Worm (Caenorhabditis elegans) whole organism, young adult: ENCODE measurements around the gene srw-112.

Experiments
- F33H1.4 ChIP-seq: fragments of 200-800 bp; sonication (Bioruptor generic); IDR thresholded peaks from 2 replicates; pipeline ENCODE4 v1.3.6; 2022; ENCODE audit warnings: missing genetic modification reagents, missing genetic modification characterization, missing compliant biosample characterization
- F39B2.1 ChIP-seq: fragments of 200-800 bp; sonication (Bioruptor generic); IDR thresholded peaks from 2 replicates; pipeline ENCODE4 v1.3.6; 2022; ENCODE audit warnings: missing genetic modification reagents, missing genetic modification characterization, missing compliant biosample characterization
- F57A8.1 ChIP-seq: fragments of 200-800 bp; sonication (Bioruptor generic); optimal IDR thresholded peaks from 2 replicates; lab custom pipeline; 2018; ENCODE audit warnings: mild to moderate bottlenecking, missing genetic modification characterization, moderate library complexity, missing compliant biosample characterization
- bed-1 ChIP-seq: fragments of 200-800 bp; sonication (Bioruptor generic); IDR thresholded peaks from 2 replicates; pipeline ENCODE4 v1.3.6; 2022; ENCODE audit warnings: missing genetic modification reagents, missing genetic modification characterization, missing compliant biosample characterization
- gei-17 ChIP-seq: fragments of 200-800 bp; sonication (Bioruptor generic); optimal IDR thresholded peaks from 2 replicates; lab custom pipeline; 2018; ENCODE audit warnings: mild to moderate bottlenecking, missing genetic modification characterization, missing compliant biosample characterization
- lag-1 ChIP-seq: fragments of 200-800 bp; sonication (Bioruptor generic); IDR thresholded peaks from 2 replicates; pipeline ENCODE4 v1.3.6; 2022; ENCODE audit warnings: missing genetic modification reagents, missing genetic modification characterization, missing compliant biosample characterization
- nhr-179 ChIP-seq: sonication (generic microtip); optimal IDR thresholded peaks from 2 replicates; lab custom pipeline; 2016; ENCODE audit warnings: mild to moderate bottlenecking, missing genetic modification characterization, missing compliant biosample characterization
- unc-62 ChIP-seq: fragments of 150-350 bp; optimal IDR thresholded peaks from 2 replicates; lab custom pipeline; 2014; ENCODE audit warnings: missing biosample characterization, missing genetic modification reagents, missing genetic modification characterization

DNA sequence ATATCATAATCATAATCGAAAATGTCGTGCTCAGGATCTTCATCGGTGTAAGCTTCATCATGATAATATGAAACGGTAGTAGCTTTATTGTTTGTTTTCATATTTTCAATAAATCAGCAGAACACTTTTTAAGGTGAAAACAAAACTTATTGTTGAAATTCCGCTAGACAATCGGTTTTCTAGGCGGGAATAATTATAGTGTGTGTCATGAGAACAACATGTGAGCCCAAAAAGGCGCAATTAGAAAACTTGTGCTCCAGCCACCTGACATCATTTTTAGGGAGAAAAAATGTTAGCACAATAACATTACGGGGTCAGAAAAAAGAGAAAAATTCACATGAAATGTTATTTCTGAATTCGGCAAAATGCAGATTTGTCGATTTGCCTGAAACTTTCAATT lies 28.4 kb upstream of the srw-112 start, which contains the start of gene srw-8:
- TF ChIP-seq nhr-179 = no peak
- no peak for TF ChIP-seq lag-1 (GFP tag; lab: Robert Waterston, UW)
- no peak for TF ChIP-seq F39B2.1 (GFP tag; lab: Robert Waterston, UW)
- no peak for TF ChIP-seq F57A8.1 (GFP tag; lab: Kevin White, UChicago)
- no peak for TF ChIP-seq gei-17 (GFP tag; lab: Kevin White, UChicago)
- TF ChIP-seq F33H1.4 (GFP tag; lab: Robert Waterston, UW) = no peak
- TF ChIP-seq unc-62 (GFP tag; lab: Kevin White, UChicago) = no peak
- TF ChIP-seq bed-1 (GFP tag; lab: Robert Waterston, UW) = no peak
